Worm (Caenorhabditis elegans): ENCODE results near the gene utp-20.

DNA sequence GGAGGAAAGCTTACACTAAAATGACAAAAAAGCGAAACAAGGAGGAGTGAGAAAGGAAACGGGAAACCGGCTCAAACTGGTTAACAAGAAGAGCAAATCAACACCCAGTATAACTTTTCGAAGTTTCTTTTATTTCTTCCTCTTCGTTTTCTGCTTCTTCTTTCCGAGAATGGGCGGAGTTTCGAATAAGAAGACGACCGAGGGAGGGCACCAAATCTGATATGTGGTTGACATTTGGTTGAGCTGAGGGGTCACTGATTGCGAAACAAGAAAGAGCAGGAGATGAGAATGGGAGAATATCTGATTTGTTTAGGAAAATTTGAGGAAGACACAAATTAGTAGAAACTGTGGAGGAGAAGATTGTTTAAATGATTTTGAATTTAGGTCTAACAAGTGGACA is 37.6 kb upstream of the utp-20 start:
- TF ChIP-seq mdl-1 (tag; optimal IDR thresholded peaks at IDR 0.05): no peak
- no peak for TF ChIP-seq fos-1 (tag; optimal IDR thresholded peaks at IDR 0.05)
- no peak for TF ChIP-seq egl-27 (tag; optimal IDR thresholded peaks at IDR 0.05)
- TF ChIP-seq nhr-28 (tag; optimal IDR thresholded peaks at IDR 0.05): no peak
- no peak for TF ChIP-seq nhr-12 (tag; optimal IDR thresholded peaks at IDR 0.05)
- no peak for TF ChIP-seq lin-39 (tag; optimal IDR thresholded peaks at IDR 0.05)
- TF ChIP-seq lsy-12 (tag; optimal IDR thresholded peaks at IDR 0.05): no peak
- no peak for TF ChIP-seq nhr-11 (tag; optimal IDR thresholded peaks at IDR 0.05)

Data from whole organism, L3 larva.